Worm (Caenorhabditis elegans) whole organism, midembryonic: ENCODE results near the gene srh-112.

ENCODE experiments used
- cog-1 ChIP-seq: sonication (generic microtip); optimal IDR thresholded peaks from 2 replicates; lab custom pipeline; 2016; ENCODE audit warnings: missing genetic modification characterization, missing compliant biosample characterization
- flt-1 ChIP-seq: fragments of 200-800 bp; sonication (Bioruptor generic); IDR thresholded peaks from 2 replicates; pipeline ENCODE4 v1.3.6; 2022; ENCODE audit warnings: missing genetic modification characterization, missing compliant biosample characterization
- klf-2 ChIP-seq: fragments of 200-800 bp; sonication (Bioruptor generic); conservative IDR thresholded peaks from 2 replicates; pipeline ENCODE4 v1.3.6; 2022; ENCODE audit warnings: missing genetic modification reagents, missing genetic modification characterization, missing compliant biosample characterization
- med-1 ChIP-seq: sonication (generic microtip); optimal IDR thresholded peaks from 2 replicates; lab custom pipeline; 2017; ENCODE audit warnings: missing genetic modification characterization, mild to moderate bottlenecking, missing compliant biosample characterization, antibody characterized with exemption, missing genetic modification reagents; ENCODE audit not compliant: insufficient read depth
- tab-1 ChIP-seq: fragments of 200-800 bp; sonication (Bioruptor generic); IDR thresholded peaks from 2 replicates; pipeline ENCODE4 v1.3.6; 2022; ENCODE audit warnings: missing genetic modification characterization, missing compliant biosample characterization
- ztf-23 ChIP-seq: fragments of 200-800 bp; sonication (Bioruptor generic); IDR thresholded peaks from 2 replicates; pipeline ENCODE4 v1.3.6; 2022; ENCODE audit warnings: missing genetic modification reagents, missing genetic modification characterization, missing compliant biosample characterization
- ztf-29 ChIP-seq: fragments of 200-800 bp; sonication (Bioruptor generic); IDR thresholded peaks from 2 replicates; pipeline ENCODE4 v1.3.6; 2022; ENCODE audit warnings: missing genetic modification reagents, missing genetic modification characterization, missing compliant biosample characterization

DNA sequence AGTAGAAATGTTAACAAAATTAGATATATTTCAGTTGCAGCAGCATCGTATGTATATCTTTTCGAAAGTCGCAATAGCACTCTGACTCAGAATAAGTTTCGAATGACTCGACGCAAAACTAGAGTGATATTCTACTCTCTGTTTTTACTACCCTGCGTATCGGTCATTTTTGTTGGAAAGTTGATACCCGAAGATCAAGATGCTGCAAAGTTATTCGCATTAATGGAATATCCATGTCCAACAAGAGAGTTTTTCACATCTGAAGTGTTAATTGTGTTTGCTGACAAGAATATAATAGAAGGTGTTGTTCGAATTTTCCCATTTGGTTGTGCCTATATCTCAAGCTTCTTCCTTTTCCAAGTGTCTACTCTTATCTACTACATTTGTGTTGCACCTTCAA lies 46.1 kb upstream of the srh-112 start:
- TF ChIP-seq ztf-23 (no peak), klf-2 (GFP tag; lab: Robert Waterston, UW) (no peak), med-1 (no peak), ztf-29 (no peak), tab-1 (GFP tag; lab: Robert Waterston, UW) (no peak), flt-1 (no peak), cog-1 (tag; lab: Kevin White, UChicago) (no peak)
